Fruit fly (Drosophila melanogaster) whole organism, embryonic: ENCODE measurements around the gene CG32278.
A peak's percentile ranks its signal among the peaks of the same experiment; 100 is the strongest.

Experiments used
- Atf6 ChIP-seq: fragments of 200-800 bp; sonication (Bioruptor generic); IDR thresholded peaks from 2 replicates; pipeline ENCODE4 v1.3.6; 2022; ENCODE audit warnings: missing biosample characterization, missing genetic modification characterization
- BEAF-32 ChIP-seq: fragments of 200-800 bp; sonication (Bioruptor generic); optimal IDR thresholded peaks from 3 replicates; lab custom pipeline; 2017; ENCODE audit warnings: missing biosample characterization, missing genetic modification characterization, mild to moderate bottlenecking, moderate library complexity, missing genetic modification reagents
- Bgb ChIP-seq: fragments of 200-800 bp; sonication (Bioruptor generic); IDR thresholded peaks from 2 replicates; pipeline ENCODE4 v1.3.6; 2022; ENCODE audit warnings: missing biosample characterization, missing genetic modification characterization; ENCODE audit not compliant: partially characterized antibody
- BtbVII ChIP-seq: fragments of 200-800 bp; sonication (Bioruptor generic); optimal IDR thresholded peaks from 3 replicates; lab custom pipeline; 2017; ENCODE audit warnings: missing biosample characterization, mild to moderate bottlenecking, missing genetic modification characterization
- C15 ChIP-seq: fragments of 200-800 bp; sonication (Bioruptor generic); IDR thresholded peaks from 3 replicates; pipeline ENCODE4 v1.3.6; 2022; ENCODE audit warnings: missing biosample characterization, missing genetic modification characterization
- CG10366 ChIP-seq: fragments of 200-800 bp; sonication (Bioruptor generic); IDR thresholded peaks from 2 replicates; pipeline ENCODE4 v1.3.6; 2022; ENCODE audit warnings: missing biosample characterization, missing genetic modification characterization
- CG10431 ChIP-seq: fragments of 200-800 bp; sonication (Bioruptor generic); optimal IDR thresholded peaks from 3 replicates; lab custom pipeline; 2018; ENCODE audit warnings: missing biosample characterization, mild to moderate bottlenecking, missing genetic modification characterization
- CG12299 ChIP-seq: fragments of 200-800 bp; sonication (Bioruptor generic); optimal IDR thresholded peaks from 2 replicates; lab custom pipeline; 2018; ENCODE audit warnings: missing biosample characterization, mild to moderate bottlenecking, missing genetic modification characterization
- CG13287 ChIP-seq: fragments of 200-800 bp; sonication (Bioruptor generic); IDR thresholded peaks from 2 replicates; pipeline ENCODE4 v1.3.6; 2022; ENCODE audit warnings: missing biosample characterization, missing genetic modification characterization; ENCODE audit not compliant: partially characterized antibody
- CG15514 ChIP-seq: fragments of 200-800 bp; sonication (Bioruptor generic); optimal IDR thresholded peaks from 3 replicates; lab custom pipeline; 2017; ENCODE audit warnings: missing biosample characterization, missing genetic modification characterization, mild to moderate bottlenecking, moderate library complexity, missing genetic modification reagents
- CG1603 ChIP-seq: fragments of 200-800 bp; sonication (Bioruptor generic); optimal IDR thresholded peaks from 2 replicates; lab custom pipeline; 2019; ENCODE audit warnings: missing biosample characterization, mild to moderate bottlenecking, missing genetic modification characterization, moderate library complexity
- CG16813 ChIP-seq: fragments of 200-800 bp; sonication (Bioruptor generic); IDR thresholded peaks from 3 replicates; pipeline ENCODE4 v1.3.6; 2022; ENCODE audit warnings: missing biosample characterization, missing genetic modification characterization; ENCODE audit not compliant: partially characterized antibody
- CG18262 ChIP-seq: fragments of 200-800 bp; optimal IDR thresholded peaks from 3 replicates; lab custom pipeline; 2019; ENCODE audit warnings: missing biosample characterization, mild to moderate bottlenecking, missing genetic modification characterization, moderate library complexity
- CG2129 ChIP-seq: fragments of 200-800 bp; sonication (Bioruptor generic); IDR thresholded peaks from 2 replicates; pipeline ENCODE4 v1.3.6; 2022; ENCODE audit warnings: missing biosample characterization, missing genetic modification characterization; ENCODE audit not compliant: partially characterized antibody
- CG2202 ChIP-seq: fragments of 200-800 bp; sonication (Bioruptor generic); optimal IDR thresholded peaks from 2 replicates; lab custom pipeline; 2018; ENCODE audit warnings: missing biosample characterization, mild to moderate bottlenecking, missing genetic modification characterization
- CG31365 ChIP-seq: fragments of 200-800 bp; sonication (Bioruptor generic); optimal IDR thresholded peaks from 2 replicates; lab custom pipeline; 2018; ENCODE audit warnings: missing biosample characterization, mild to moderate bottlenecking, missing genetic modification characterization
- CG5953 ChIP-seq: fragments of 200-800 bp; sonication (Bioruptor generic); IDR thresholded peaks from 2 replicates; pipeline ENCODE4 v1.3.6; 2022; ENCODE audit warnings: missing biosample characterization, missing genetic modification characterization
- CG9609 ChIP-seq: fragments of 200-800 bp; sonication (Bioruptor generic); optimal IDR thresholded peaks from 3 replicates; lab custom pipeline; 2016; ENCODE audit warnings: missing biosample characterization, missing genetic modification characterization
- Dfd ChIP-seq, 2 experiments: fragments of >200 bp; optimal IDR thresholded peaks; 2 replicates each; lab custom pipeline; 2017; ENCODE audit warnings: missing biosample characterization in 2 of 2, missing genetic modification characterization in 2 of 2
- Doc3 ChIP-seq: fragments of 200-800 bp; sonication (Bioruptor generic); IDR thresholded peaks from 3 replicates; pipeline ENCODE4 v1.3.6; 2022; ENCODE audit warnings: missing biosample characterization, missing genetic modification characterization; ENCODE audit not compliant: partially characterized antibody
- Dref ChIP-seq: fragments of 200-800 bp; sonication (Bioruptor generic); IDR thresholded peaks from 2 replicates; pipeline ENCODE4 v1.3.6; 2022; ENCODE audit warnings: missing biosample characterization, missing genetic modification characterization
- Lhr ChIP-seq: fragments of 200-800 bp; sonication (Bioruptor generic); optimal IDR thresholded peaks from 3 replicates; lab custom pipeline; 2017; ENCODE audit warnings: mild to moderate bottlenecking, missing biosample characterization, missing genetic modification reagents, missing genetic modification characterization
- MESR4 ChIP-seq: fragments of 200-800 bp; sonication (Bioruptor generic); optimal IDR thresholded peaks from 2 replicates; lab custom pipeline; 2018; ENCODE audit warnings: missing biosample characterization, mild to moderate bottlenecking, missing genetic modification characterization, moderate library complexity
- Max ChIP-seq: fragments of 200-800 bp; sonication (Bioruptor generic); optimal IDR thresholded peaks from 2 replicates; lab custom pipeline; 2016; ENCODE audit warnings: missing biosample characterization, mild to moderate bottlenecking, missing genetic modification characterization
- Mrtf ChIP-seq: fragments of 200-800 bp; sonication (Bioruptor generic); IDR thresholded peaks from 3 replicates; pipeline ENCODE4 v1.3.6; 2022; ENCODE audit warnings: missing biosample characterization, missing genetic modification characterization
- Neu2 ChIP-seq: fragments of 200-800 bp; sonication (Bioruptor generic); optimal IDR thresholded peaks from 3 replicates; lab custom pipeline; 2016; ENCODE audit warnings: missing biosample characterization, missing genetic modification characterization, borderline replicate concordance
- Nf-YC ChIP-seq: fragments of 200-800 bp; optimal IDR thresholded peaks from 3 replicates; lab custom pipeline; 2019; ENCODE audit warnings: missing biosample characterization, mild to moderate bottlenecking, missing genetic modification characterization, moderate library complexity
- Scr ChIP-seq: fragments of 200-800 bp; sonication (Bioruptor generic); IDR thresholded peaks from 2 replicates; pipeline ENCODE4 v1.3.6; 2022; ENCODE audit warnings: missing biosample characterization, missing genetic modification characterization; ENCODE audit not compliant: partially characterized antibody
- Stat92E ChIP-seq, 3 experiments: fragments of >200 bp in 2 of 3; fragments of 200-800 bp in 1 of 3; sonication (Bioruptor generic) in 1 of 3; optimal IDR thresholded peaks; 2 replicates each; lab custom pipeline; 2017 to 2019; ENCODE audit warnings: missing biosample characterization in 3 of 3, missing genetic modification characterization in 3 of 3, mild to moderate bottlenecking in 1 of 3, moderate library complexity in 1 of 3
- Usf ChIP-seq: fragments of 200-800 bp; sonication (Bioruptor generic); optimal IDR thresholded peaks from 2 replicates; lab custom pipeline; 2017; ENCODE audit warnings: missing genotype, missing biosample characterization, missing genetic modification characterization
- ab ChIP-seq: fragments of 200-800 bp; sonication (Bioruptor generic); optimal IDR thresholded peaks from 2 replicates; lab custom pipeline; 2016; ENCODE audit warnings: missing biosample characterization, missing genetic modification characterization
- amos ChIP-seq: fragments of 200-800 bp; sonication (Bioruptor generic); IDR thresholded peaks from 2 replicates; pipeline ENCODE4 v1.3.6; 2022; ENCODE audit warnings: missing biosample characterization, missing genetic modification characterization; ENCODE audit not compliant: partially characterized antibody
- bbx ChIP-seq: fragments of 200-800 bp; sonication (Bioruptor generic); IDR thresholded peaks from 2 replicates; pipeline ENCODE4 v1.3.6; 2022; ENCODE audit warnings: missing biosample characterization, missing genetic modification characterization; ENCODE audit not compliant: partially characterized antibody
- cg ChIP-seq: fragments of 200-800 bp; sonication (Bioruptor generic); optimal IDR thresholded peaks from 3 replicates; lab custom pipeline; 2019; ENCODE audit warnings: missing biosample characterization, mild to moderate bottlenecking, missing genetic modification characterization, moderate library complexity
- da ChIP-seq: fragments of 200-800 bp; sonication (Bioruptor generic); optimal IDR thresholded peaks from 2 replicates; lab custom pipeline; 2016; ENCODE audit warnings: missing biosample characterization, missing genetic modification characterization
- dm ChIP-seq: fragments of 200-800 bp; sonication (Bioruptor generic); optimal IDR thresholded peaks from 3 replicates; lab custom pipeline; 2016; ENCODE audit warnings: missing biosample characterization, missing genetic modification characterization
- ftz-f1 ChIP-seq: fragments of 200-800 bp; sonication (Bioruptor generic); optimal IDR thresholded peaks from 2 replicates; lab custom pipeline; 2016; ENCODE audit warnings: missing biosample characterization, missing genetic modification characterization
- lola ChIP-seq, 3 experiments: fragments of >200 bp in 2 of 3; fragments of 200-800 bp in 1 of 3; sonication (Bioruptor generic) in 1 of 3; optimal IDR thresholded peaks; 2 replicates each; lab custom pipeline; 2017 to 2019; ENCODE audit warnings: missing biosample characterization in 3 of 3, missing genetic modification characterization in 3 of 3, mild to moderate bottlenecking in 1 of 3, moderate library complexity in 1 of 3
- nerfin-1 ChIP-seq: fragments of 200-800 bp; sonication (Bioruptor generic); optimal IDR thresholded peaks from 3 replicates; lab custom pipeline; 2019; ENCODE audit warnings: missing biosample characterization, mild to moderate bottlenecking, missing genetic modification characterization, moderate library complexity
- nerfin-2 ChIP-seq: fragments of 200-800 bp; sonication (Bioruptor generic); IDR thresholded peaks from 2 replicates; pipeline ENCODE4 v1.3.6; 2022; ENCODE audit warnings: missing biosample characterization, missing genetic modification characterization; ENCODE audit not compliant: partially characterized antibody
- nmo ChIP-seq: fragments of 200-800 bp; sonication (Bioruptor generic); optimal IDR thresholded peaks from 2 replicates; lab custom pipeline; 2018; ENCODE audit warnings: missing biosample characterization, mild to moderate bottlenecking, missing genetic modification characterization, moderate library complexity
- pum ChIP-seq: fragments of 200-800 bp; sonication (Bioruptor generic); optimal IDR thresholded peaks from 2 replicates; lab custom pipeline; 2016; ENCODE audit warnings: missing biosample characterization, missing genetic modification characterization
- pzg ChIP-seq: fragments of 200-800 bp; sonication (Bioruptor generic); optimal IDR thresholded peaks from 3 replicates; lab custom pipeline; 2018; ENCODE audit warnings: missing biosample characterization, mild to moderate bottlenecking, missing genetic modification characterization, moderate library complexity
- seq ChIP-seq: fragments of 200-800 bp; sonication (Bioruptor generic); IDR thresholded peaks from 2 replicates; pipeline ENCODE4 v1.3.6; 2022; ENCODE audit warnings: missing biosample characterization, missing genetic modification characterization
- sna ChIP-seq: fragments of 200-800 bp; sonication (Bioruptor generic); IDR thresholded peaks from 2 replicates; pipeline ENCODE4 v1.3.6; 2022; ENCODE audit warnings: missing biosample characterization, missing genetic modification characterization; ENCODE audit not compliant: partially characterized antibody
- so ChIP-seq: fragments of 200-800 bp; sonication (Bioruptor generic); IDR thresholded peaks from 3 replicates; pipeline ENCODE4 v1.3.6; 2022; ENCODE audit warnings: missing biosample characterization, missing genetic modification characterization
- sqz ChIP-seq: fragments of 200-800 bp; sonication (Bioruptor generic); optimal IDR thresholded peaks from 3 replicates; lab custom pipeline; 2018; ENCODE audit warnings: missing biosample characterization, mild to moderate bottlenecking, missing genetic modification characterization
- trem ChIP-seq: fragments of 200-800 bp; optimal IDR thresholded peaks from 3 replicates; lab custom pipeline; 2019; ENCODE audit warnings: missing biosample characterization, mild to moderate bottlenecking, missing genetic modification characterization, moderate library complexity
- zen ChIP-seq: fragments of 200-800 bp; sonication (Bioruptor generic); optimal IDR thresholded peaks from 3 replicates; lab custom pipeline; 2018; ENCODE audit warnings: missing biosample characterization, mild to moderate bottlenecking, missing genetic modification characterization, moderate library complexity

The CG32278 gene

DNA sequence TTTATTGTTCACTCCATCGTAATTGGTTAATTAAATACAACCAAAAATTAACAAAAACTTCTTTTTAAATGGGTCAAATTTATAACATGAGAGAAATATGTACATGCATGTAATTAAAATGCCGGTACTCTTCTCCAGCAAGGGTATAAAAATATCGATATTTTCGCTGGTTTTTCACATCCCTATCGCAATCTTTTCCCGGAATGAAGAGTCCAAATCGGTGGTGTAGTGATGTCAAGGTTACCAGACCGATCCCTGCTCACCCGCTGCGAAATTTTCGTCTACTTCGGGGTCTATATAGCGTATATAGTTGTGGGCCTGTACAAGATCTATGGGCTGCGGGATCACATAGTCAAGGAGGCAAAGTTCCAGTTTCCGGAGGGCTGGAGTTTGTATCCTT is 7.1 kb upstream of the CG32278 start, which contains the start of gene rasp (continued):
- TF ChIP-seq CG18262 (tag; lab: Kevin White, UChicago): no peak
- TF ChIP-seq CG15514 (GFP tag; lab: Kevin White, UChicago): peak; percentile 42
- peak; percentile 48 for TF ChIP-seq amos
- TF ChIP-seq CG16813: 0 out of 3 replicates have a peak, but pooled peaks have one; percentile 35
- no peak for TF ChIP-seq Mrtf (GFP tag; lab: Robert Waterston, UW)
- TF ChIP-seq Max (GFP tag; lab: Kevin White, UChicago): no peak
- TF ChIP-seq Neu2 (GFP tag; lab: Kevin White, UChicago): no peak
- TF ChIP-seq da (GFP tag; lab: Kevin White, UChicago): no peak
- no peak for TF ChIP-seq Atf6 (GFP tag; lab: Robert Waterston, UW)
- peak; percentile 47 for TF ChIP-seq CG2129 (GFP tag; lab: Robert Waterston, UW)
- peak; percentile 10 for TF ChIP-seq zen
- TF ChIP-seq nerfin-2 (GFP tag; lab: Robert Waterston, UW): no peak
- TF ChIP-seq ab (GFP tag; lab: Kevin White, UChicago): no peak
- peak; percentile 63 for TF ChIP-seq BEAF-32 (GFP tag; lab: Kevin White, UChicago)
- TF ChIP-seq CG5953 (GFP tag; lab: Robert Waterston, UW): no peak
- no peak for TF ChIP-seq C15
- TF ChIP-seq dm (GFP tag; lab: Kevin White, UChicago): no peak
- no peak for TF ChIP-seq CG10366 (GFP tag; lab: Robert Waterston, UW)
- TF ChIP-seq lola (GFP tag; optimal IDR thresholded peaks at IDR 0.05; lab: Kevin White, UChicago): no peak
- TF ChIP-seq cg: no peak
- TF ChIP-seq seq (GFP tag; lab: Robert Waterston, UW): no peak
- TF ChIP-seq sna (GFP tag; lab: Robert Waterston, UW): 0 out of 2 replicates have a peak, but pooled peaks have one; percentile 29
- no peak for TF ChIP-seq Nf-YC (tag; lab: Kevin White, UChicago)
- peak; percentile 49 for TF ChIP-seq CG13287 (GFP tag; lab: Robert Waterston, UW)
- TF ChIP-seq trem (tag; lab: Kevin White, UChicago): peak; percentile 11
- TF ChIP-seq CG10431 (GFP tag; lab: Kevin White, UChicago): no peak
- no peak for TF ChIP-seq sqz (GFP tag; lab: Kevin White, UChicago)
- TF ChIP-seq so: no peak
- TF ChIP-seq CG31365 (tag; lab: Kevin White, UChicago): no peak
- no peak for TF ChIP-seq Usf (GFP tag; lab: Kevin White, UChicago)
- TF ChIP-seq CG2202 (tag; lab: Kevin White, UChicago): no peak
- peak; percentile 27 for TF ChIP-seq pzg (GFP tag; lab: Kevin White, UChicago)
- no peak for TF ChIP-seq Lhr
- peak; percentile 63 for TF ChIP-seq Scr (GFP tag; lab: Robert Waterston, UW)
- TF ChIP-seq bbx (GFP tag; lab: Robert Waterston, UW): peak; percentile 45; the same call in 1 of the 2 replicates
- TF ChIP-seq Dref (GFP tag; lab: Robert Waterston, UW): peak; percentile 56
- TF ChIP-seq CG9609: no peak
- TF ChIP-seq nmo (GFP tag; lab: Kevin White, UChicago): no peak
- peak; percentile 34 for TF ChIP-seq nerfin-1 (tag; lab: Kevin White, UChicago)
- no peak for TF ChIP-seq Dfd (GFP tag; optimal IDR thresholded peaks at IDR 0.05; lab: Kevin White, UChicago)
- TF ChIP-seq CG1603 (tag; lab: Kevin White, UChicago): peak; percentile 21
- TF ChIP-seq CG12299 (tag; lab: Kevin White, UChicago): no peak
- TF ChIP-seq BtbVII (GFP tag; lab: Kevin White, UChicago): no peak
- TF ChIP-seq Doc3 (GFP tag; lab: Robert Waterston, UW): 0 out of 3 replicates have a peak, but pooled peaks have one; percentile 38
- TF ChIP-seq MESR4 (GFP tag; lab: Kevin White, UChicago): peak; percentile 48
- peak; percentile 41 for TF ChIP-seq ftz-f1 (GFP tag; lab: Kevin White, UChicago)
- TF ChIP-seq Stat92E (GFP tag; optimal IDR thresholded peaks at IDR 0.05; lab: Kevin White, UChicago): peak in 1 of 3 experiments; percentile 8
- no peak for TF ChIP-seq Bgb (GFP tag; lab: Robert Waterston, UW)
- TF ChIP-seq pum (GFP tag; lab: Kevin White, UChicago): no peak
